Fruit fly (Drosophila melanogaster) whole organism, embryonic: ENCODE results near the gene Kah.

ENCODE experiments used
- Antp ChIP-seq: fragments of 200-800 bp; sonication (Bioruptor generic); optimal IDR thresholded peaks from 3 replicates; lab custom pipeline; 2016; ENCODE audit warnings: missing biosample characterization, missing genetic modification characterization
- Blimp-1 ChIP-seq: fragments of 200-800 bp; sonication (Bioruptor generic); optimal IDR thresholded peaks from 3 replicates; lab custom pipeline; 2018; ENCODE audit warnings: missing biosample characterization, missing genetic modification characterization, mild to moderate bottlenecking, moderate library complexity, missing genetic modification reagents
- CG1024 ChIP-seq: fragments of 200-800 bp; sonication (Bioruptor generic); IDR thresholded peaks from 2 replicates; pipeline ENCODE4 v1.3.6; 2022; ENCODE audit warnings: missing biosample characterization, missing genetic modification characterization
- CG10565 ChIP-seq: fragments of 200-800 bp; sonication (Bioruptor generic); optimal IDR thresholded peaks from 3 replicates; lab custom pipeline; 2016; ENCODE audit warnings: missing biosample characterization, mild to moderate bottlenecking, missing genetic modification characterization
- CG10979 ChIP-seq: fragments of 200-800 bp; sonication (Bioruptor generic); optimal IDR thresholded peaks from 2 replicates; lab custom pipeline; 2018; ENCODE audit warnings: missing biosample characterization, mild to moderate bottlenecking, missing genetic modification characterization, moderate library complexity
- CG11247 ChIP-seq: fragments of 200-800 bp; sonication (Bioruptor generic); IDR thresholded peaks from 2 replicates; pipeline ENCODE4 v1.3.6; 2022; ENCODE audit warnings: missing biosample characterization, missing genetic modification characterization
- CG14050 ChIP-seq: fragments of 200-800 bp; sonication (Bioruptor generic); IDR thresholded peaks from 3 replicates; pipeline ENCODE4 v1.3.6; 2022; ENCODE audit warnings: missing biosample characterization, missing genetic modification characterization
- CG1832 ChIP-seq: fragments of 200-800 bp; sonication (Bioruptor generic); optimal IDR thresholded peaks from 2 replicates; lab custom pipeline; 2017; ENCODE audit warnings: missing biosample characterization, mild to moderate bottlenecking, missing genetic modification characterization, inconsistent platforms
- CG18599 ChIP-seq: fragments of 200-800 bp; sonication (Bioruptor generic); optimal IDR thresholded peaks from 3 replicates; lab custom pipeline; 2017; ENCODE audit warnings: missing biosample characterization, missing genetic modification characterization, mild to moderate bottlenecking, moderate library complexity, missing genetic modification reagents
- CG2875 ChIP-seq: fragments of 200-800 bp; sonication (Bioruptor generic); optimal IDR thresholded peaks from 2 replicates; lab custom pipeline; 2017; ENCODE audit warnings: missing biosample characterization, mild to moderate bottlenecking, missing genetic modification characterization, missing genetic modification reagents
- CG32532 ChIP-seq: fragments of 200-800 bp; sonication (Bioruptor generic); IDR thresholded peaks from 2 replicates; pipeline ENCODE4 v1.3.6; 2022; ENCODE audit warnings: missing biosample characterization, missing genetic modification characterization
- CG4707 ChIP-seq: fragments of 200-800 bp; sonication (Bioruptor generic); optimal IDR thresholded peaks from 2 replicates; lab custom pipeline; 2018; ENCODE audit warnings: missing biosample characterization, mild to moderate bottlenecking, missing genetic modification characterization, moderate library complexity
- CG6765 ChIP-seq: fragments of 200-800 bp; sonication (Bioruptor generic); optimal IDR thresholded peaks from 3 replicates; lab custom pipeline; 2017; ENCODE audit warnings: missing biosample characterization, mild to moderate bottlenecking, missing genetic modification characterization
- CG6854 ChIP-seq: fragments of 200-800 bp; sonication (Bioruptor generic); optimal IDR thresholded peaks from 3 replicates; lab custom pipeline; 2017; ENCODE audit warnings: missing biosample characterization, mild to moderate bottlenecking, missing genetic modification characterization
- CG7271 ChIP-seq: fragments of 200-800 bp; sonication (Bioruptor generic); optimal IDR thresholded peaks from 2 replicates; lab custom pipeline; 2018; ENCODE audit warnings: missing biosample characterization, mild to moderate bottlenecking, missing genetic modification characterization, moderate library complexity
- CG8281 ChIP-seq: fragments of 200-800 bp; sonication (Bioruptor generic); optimal IDR thresholded peaks from 2 replicates; lab custom pipeline; 2018; ENCODE audit warnings: missing biosample characterization, mild to moderate bottlenecking, missing genetic modification characterization, moderate library complexity
- CG8944 ChIP-seq: fragments of 200-800 bp; sonication (Bioruptor generic); optimal IDR thresholded peaks from 3 replicates; lab custom pipeline; 2016; ENCODE audit warnings: missing biosample characterization, missing genetic modification characterization
- D ChIP-seq, 2 experiments: fragments of 200-800 bp in 1 of 2; fragments of >200 bp in 1 of 2; sonication (Bioruptor generic) in 1 of 2; optimal IDR thresholded peaks; 2 replicates in 1 of 2; 3 replicates in 1 of 2; lab custom pipeline; 2017; ENCODE audit warnings: mild to moderate bottlenecking in 1 of 2, missing biosample characterization in 1 of 2, missing genetic modification characterization in 1 of 2, missing genetic modification reagents in 1 of 2
- Dll ChIP-seq: fragments of 200-800 bp; sonication (Bioruptor generic); IDR thresholded peaks from 4 replicates; pipeline ENCODE4 v1.3.6; 2022; ENCODE audit warnings: missing biosample characterization, missing genetic modification characterization; ENCODE audit not compliant: partially characterized antibody
- Kr ChIP-seq: fragments of 200-800 bp; sonication (Bioruptor generic); optimal IDR thresholded peaks from 2 replicates; lab custom pipeline; 2017; ENCODE audit warnings: missing biosample characterization, mild to moderate bottlenecking, missing genetic modification characterization
- Lpt ChIP-seq: fragments of >200 bp; optimal IDR thresholded peaks from 2 replicates; lab custom pipeline; 2018; ENCODE audit warnings: missing biosample characterization, missing genetic modification characterization
- Stat92E ChIP-seq, 3 experiments: fragments of >200 bp in 2 of 3; fragments of 200-800 bp in 1 of 3; sonication (Bioruptor generic) in 1 of 3; optimal IDR thresholded peaks; 2 replicates each; lab custom pipeline; 2017 to 2019; ENCODE audit warnings: missing biosample characterization in 3 of 3, missing genetic modification characterization in 3 of 3, mild to moderate bottlenecking in 1 of 3, moderate library complexity in 1 of 3
- abd-A ChIP-seq: fragments of 200-800 bp; sonication (Bioruptor generic); optimal IDR thresholded peaks from 3 replicates; lab custom pipeline; 2019; ENCODE audit warnings: missing biosample characterization, mild to moderate bottlenecking, missing genetic modification characterization, moderate library complexity
- ac ChIP-seq: fragments of 200-800 bp; sonication (Bioruptor generic); optimal IDR thresholded peaks from 3 replicates; lab custom pipeline; 2017; ENCODE audit warnings: missing biosample characterization, mild to moderate bottlenecking, missing genetic modification characterization
- az2 ChIP-seq: fragments of 200-800 bp; sonication (Bioruptor generic); optimal IDR thresholded peaks from 3 replicates; lab custom pipeline; 2016; ENCODE audit warnings: missing biosample characterization, missing genetic modification characterization
- caup ChIP-seq: fragments of 200-800 bp; sonication (Bioruptor generic); optimal IDR thresholded peaks from 3 replicates; lab custom pipeline; 2017; ENCODE audit warnings: missing biosample characterization, mild to moderate bottlenecking, missing genetic modification characterization, moderate library complexity; ENCODE audit not compliant: severe bottlenecking
- crol ChIP-seq: fragments of 200-800 bp; sonication (Bioruptor generic); IDR thresholded peaks from 2 replicates; pipeline ENCODE4 v1.3.6; 2022; ENCODE audit warnings: missing biosample characterization, missing genetic modification characterization
- disco-r ChIP-seq: fragments of 200-800 bp; sonication (Bioruptor generic); optimal IDR thresholded peaks from 2 replicates; lab custom pipeline; 2016; ENCODE audit warnings: missing biosample characterization, missing genetic modification characterization
- en ChIP-seq: fragments of 200-800 bp; sonication (Bioruptor generic); optimal IDR thresholded peaks from 2 replicates; lab custom pipeline; 2016; ENCODE audit warnings: missing biosample characterization, missing genetic modification characterization
- gro ChIP-seq: fragments of 200-800 bp; sonication (Bioruptor generic); optimal IDR thresholded peaks from 2 replicates; lab custom pipeline; 2016; ENCODE audit warnings: missing biosample characterization, missing genetic modification characterization
- jigr1 ChIP-seq: fragments of 200-800 bp; sonication (Bioruptor generic); IDR thresholded peaks from 3 replicates; pipeline ENCODE4 v1.3.6; 2022; ENCODE audit warnings: missing biosample characterization, missing genetic modification characterization
- klu ChIP-seq: fragments of 200-800 bp; sonication (Bioruptor generic); IDR thresholded peaks from 2 replicates; pipeline ENCODE4 v1.3.6; 2022; ENCODE audit warnings: missing biosample characterization, missing genetic modification characterization
- kni ChIP-seq: fragments of 200-800 bp; sonication (Bioruptor generic); optimal IDR thresholded peaks from 3 replicates; lab custom pipeline; 2017; ENCODE audit warnings: mild to moderate bottlenecking, missing biosample characterization, missing genetic modification reagents, missing genetic modification characterization
- luna ChIP-seq: fragments of 200-800 bp; sonication (Bioruptor generic); optimal IDR thresholded peaks from 2 replicates; lab custom pipeline; 2016; ENCODE audit warnings: missing biosample characterization, missing genetic modification characterization
- maf-S ChIP-seq: fragments of 200-800 bp; sonication (Bioruptor generic); optimal IDR thresholded peaks from 2 replicates; lab custom pipeline; 2016; ENCODE audit warnings: missing biosample characterization, missing genetic modification characterization
- nerfin-1 ChIP-seq: fragments of 200-800 bp; sonication (Bioruptor generic); optimal IDR thresholded peaks from 3 replicates; lab custom pipeline; 2019; ENCODE audit warnings: missing biosample characterization, mild to moderate bottlenecking, missing genetic modification characterization, moderate library complexity
- pan ChIP-seq, 4 experiments: fragments of >200 bp in 3 of 4; fragments of 200-800 bp in 1 of 4; sonication (Bioruptor generic) in 1 of 4; optimal IDR thresholded peaks in 3 of 4; IDR thresholded peaks in 1 of 4; 2 replicates each; pipeline versions ENCODE4 v1.3.6 to Lab custom; 2017 to 2022; ENCODE audit warnings: missing biosample characterization in 2 of 4, missing genetic modification characterization in 2 of 4, mixed read lengths in 1 of 4
- pros ChIP-seq: fragments of 200-800 bp; sonication (Bioruptor generic); optimal IDR thresholded peaks from 3 replicates; lab custom pipeline; 2019; ENCODE audit warnings: missing biosample characterization, mild to moderate bottlenecking, missing genetic modification characterization, moderate library complexity
- scrt ChIP-seq: fragments of 200-800 bp; sonication (Bioruptor generic); optimal IDR thresholded peaks from 2 replicates; lab custom pipeline; 2018; ENCODE audit warnings: missing biosample characterization, mild to moderate bottlenecking, missing genetic modification characterization, moderate library complexity
- sens ChIP-seq: fragments of 200-800 bp; sonication (Bioruptor generic); peaks from one replicate; lab custom pipeline; 2016; ENCODE audit warnings: missing biosample characterization, missing genetic modification characterization
- sens-2 ChIP-seq: fragments of 200-800 bp; sonication (Bioruptor generic); IDR thresholded peaks from 2 replicates; pipeline ENCODE4 v1.3.6; 2022; ENCODE audit warnings: missing biosample characterization, missing genetic modification characterization
- so ChIP-seq: fragments of 200-800 bp; sonication (Bioruptor generic); IDR thresholded peaks from 3 replicates; pipeline ENCODE4 v1.3.6; 2022; ENCODE audit warnings: missing biosample characterization, missing genetic modification characterization
- sr ChIP-seq: fragments of 200-800 bp; sonication (Bioruptor generic); IDR thresholded peaks from 3 replicates; pipeline ENCODE4 v1.3.6; 2022; ENCODE audit warnings: missing biosample characterization, missing genetic modification characterization
- tio ChIP-seq: fragments of 200-800 bp; sonication (Bioruptor generic); optimal IDR thresholded peaks from 2 replicates; lab custom pipeline; 2017; ENCODE audit warnings: missing biosample characterization, missing genetic modification characterization, inconsistent platforms
- unpg ChIP-seq: fragments of 200-800 bp; sonication (Bioruptor generic); optimal IDR thresholded peaks from 3 replicates; lab custom pipeline; 2018; ENCODE audit warnings: missing biosample characterization, mild to moderate bottlenecking, missing genetic modification characterization, moderate library complexity
- vvl ChIP-seq: fragments of 200-800 bp; sonication (Bioruptor generic); IDR thresholded peaks from 2 replicates; pipeline ENCODE4 v1.3.6; 2022; ENCODE audit warnings: missing biosample characterization, missing genetic modification characterization
- yki ChIP-seq: fragments of >200 bp; optimal IDR thresholded peaks from 3 replicates; lab custom pipeline; 2018

Kah gene

dm6 chr3L:544203-544602 lies 44.9 kb downstream of the Kah start (continued):
- TF ChIP-seq CG18599 (GFP tag; lab: Kevin White, UChicago) (peak; percentile 21), Kr (GFP tag; lab: Kevin White, UChicago) (peak; percentile 73), gro (GFP tag; lab: Kevin White, UChicago) (peak; percentile 35), Dll (GFP tag; lab: Robert Waterston, UW) (peak; percentile 33; the same call in 1 of the 4 replicates), sr (GFP tag; lab: Robert Waterston, UW) (no peak), kni (GFP tag; lab: Kevin White, UChicago) (peak; percentile 30), CG10979 (tag; lab: Kevin White, UChicago) (no peak), CG14050 (GFP tag; lab: Robert Waterston, UW) (no peak), pros (GFP tag; lab: Kevin White, UChicago) (peak; percentile 84), pan (optimal IDR thresholded peaks at IDR 0.05; lab: Kevin White, UChicago) (peak in 1 of 2 experiments; percentile 59), pan (GFP tag; optimal IDR thresholded peaks at IDR 0.05 in 1 of 2, IDR thresholded peaks at IDR 0.05 in 1 of 2) (peak in 1 of 2 experiments; percentile 51), Lpt (GFP tag; lab: Kevin White, UChicago) (no peak), nerfin-1 (tag; lab: Kevin White, UChicago) (peak; percentile 50), vvl (peak; percentile 19; the same call in 1 of the 2 replicates), scrt (peak; percentile 79), CG32532 (GFP tag; lab: Robert Waterston, UW) (peak; percentile 16; the same call in 1 of the 2 replicates), sens (GFP tag; lab: Kevin White, UChicago) (peak; percentile 67), CG1832 (GFP tag; lab: Kevin White, UChicago) (peak; percentile 79)

DNA sequence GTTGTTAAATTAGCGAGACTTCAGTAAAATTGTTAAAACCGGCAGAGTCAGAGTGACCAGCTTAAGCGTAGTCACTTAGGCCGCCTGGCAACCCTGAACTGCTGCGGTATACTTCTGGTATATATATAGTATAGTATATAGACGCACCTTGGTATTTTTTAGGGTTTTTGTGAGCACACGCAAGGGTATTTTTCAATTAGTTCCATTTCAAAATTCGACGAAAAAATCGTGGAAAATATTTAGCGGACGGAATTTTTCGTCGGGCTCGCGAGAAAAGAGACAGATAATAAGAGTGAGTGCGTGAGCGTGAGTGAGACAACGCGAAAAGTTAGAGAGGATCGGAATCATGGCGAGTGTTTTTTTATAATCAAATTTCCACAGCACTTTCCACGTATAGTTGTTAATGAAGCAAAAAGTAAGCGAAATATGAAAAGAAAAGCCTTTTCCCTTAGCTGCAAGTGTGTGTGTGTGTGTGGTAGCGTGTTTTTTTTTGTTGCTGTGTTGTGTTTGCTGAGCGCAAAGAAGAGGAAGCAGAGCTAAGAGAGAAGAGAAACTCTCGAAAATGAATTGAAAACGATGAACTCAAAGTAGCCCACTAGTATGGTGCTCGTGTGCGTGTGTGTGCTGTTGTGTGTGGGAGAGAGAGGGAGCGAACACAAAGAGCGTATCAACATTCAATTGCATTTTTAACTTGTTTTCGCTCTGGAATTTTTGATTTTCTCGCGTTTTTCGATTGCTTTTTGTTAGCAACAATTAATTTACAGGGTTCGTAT lies 46.0 kb downstream of the Kah start, which contains the start of the genes Cypl and Hipk:
Gene Cypl (minus strand): TSS at position 69 of the 773 bp plus-strand sequence.
Gene Hipk (plus strand): TSS at position 198 of the 773 bp plus-strand sequence.
- no peak for TF ChIP-seq en (GFP tag; lab: Kevin White, UChicago)
- no peak for TF ChIP-seq Blimp-1 (GFP tag; lab: Kevin White, UChicago)
- TF ChIP-seq caup (GFP tag; lab: Kevin White, UChicago): peak; percentile 69
- no peak for TF ChIP-seq CG10565 (GFP tag; lab: Kevin White, UChicago)
- no peak for TF ChIP-seq jigr1 (GFP tag; lab: Robert Waterston, UW)
- no peak for TF ChIP-seq CG1024 (GFP tag; lab: Robert Waterston, UW)
- no peak for TF ChIP-seq D (optimal IDR thresholded peaks at IDR 0.05; lab: Kevin White, UChicago)
- no peak for TF ChIP-seq D (GFP tag; optimal IDR thresholded peaks at IDR 0.05; lab: Kevin White, UChicago)
- no peak for TF ChIP-seq klu (GFP tag; lab: Robert Waterston, UW)
- TF ChIP-seq sens-2: no peak
- no peak for TF ChIP-seq CG8944 (GFP tag; lab: Kevin White, UChicago)
- no peak for TF ChIP-seq CG8281
- no peak for TF ChIP-seq unpg (GFP tag; lab: Kevin White, UChicago)
- 0 out of 3 replicates have a peak, but pooled peaks have one; percentile 36 for TF ChIP-seq so (GFP tag; lab: Robert Waterston, UW)
- TF ChIP-seq luna (GFP tag; lab: Kevin White, UChicago): no peak
- peak in 1 of 3 experiments; percentile 93 for TF ChIP-seq Stat92E (GFP tag; optimal IDR thresholded peaks at IDR 0.05; lab: Kevin White, UChicago)
- peak; percentile 90 for TF ChIP-seq gro (GFP tag; lab: Kevin White, UChicago)
- TF ChIP-seq tio (GFP tag; lab: Kevin White, UChicago): no peak
- no peak for TF ChIP-seq ac (GFP tag; lab: Kevin White, UChicago)
- peak; percentile 18 for TF ChIP-seq CG6765 (GFP tag; lab: Kevin White, UChicago)
- peak; percentile 66 for TF ChIP-seq CG6854 (GFP tag; lab: Kevin White, UChicago)
- TF ChIP-seq crol (GFP tag; lab: Robert Waterston, UW): no peak
- TF ChIP-seq Antp (GFP tag; lab: Kevin White, UChicago): no peak
- peak; percentile 64 for TF ChIP-seq abd-A
- TF ChIP-seq az2 (GFP tag; lab: Kevin White, UChicago): no peak
- TF ChIP-seq disco-r (GFP tag; lab: Kevin White, UChicago): no peak
- no peak for TF ChIP-seq CG7271 (tag; lab: Kevin White, UChicago)
- TF ChIP-seq CG4707 (GFP tag; lab: Kevin White, UChicago): no peak
- TF ChIP-seq CG2875: no peak
- peak; percentile 85 for TF ChIP-seq yki (lab: Kevin White, UChicago)
- TF ChIP-seq CG11247 (GFP tag; lab: Robert Waterston, UW): no peak
- TF ChIP-seq maf-S: no peak
